Worm (Caenorhabditis elegans) whole organism, early embryonic: ENCODE data around the gene clec-233.

ENCODE experiments used
- B0310.2 ChIP-seq: sonication (generic microtip); optimal IDR thresholded peaks from 2 replicates; lab custom pipeline; 2016; ENCODE audit warnings: mild to moderate bottlenecking, missing genetic modification characterization, missing compliant biosample characterization
- F13C5.2 ChIP-seq: sonication (generic microtip); optimal IDR thresholded peaks from 2 replicates; lab custom pipeline; 2017; ENCODE audit warnings: mild to moderate bottlenecking, missing genetic modification characterization, inconsistent platforms, missing compliant biosample characterization
- aly-1 ChIP-seq: sonication (generic microtip); optimal IDR thresholded peaks from 2 replicates; lab custom pipeline; 2016; ENCODE audit warnings: missing genetic modification characterization, missing compliant biosample characterization
- ama-1 ChIP-seq: fragments of 150-350 bp; optimal IDR thresholded peaks from 2 replicates; lab custom pipeline; 2014
- ceh-13 ChIP-seq: fragments of 200-800 bp; sonication (Bioruptor generic); optimal IDR thresholded peaks from 2 replicates; lab custom pipeline; 2018; ENCODE audit warnings: mild to moderate bottlenecking, missing genetic modification characterization, missing compliant biosample characterization
- ceh-36 ChIP-seq: sonication (generic microtip); optimal IDR thresholded peaks from 2 replicates; lab custom pipeline; 2016; ENCODE audit warnings: missing genetic modification characterization, inconsistent platforms, missing compliant biosample characterization
- ets-7 ChIP-seq: sonication (generic microtip); optimal IDR thresholded peaks from 2 replicates; lab custom pipeline; 2016; ENCODE audit warnings: missing genotype, missing genetic modification characterization, missing compliant biosample characterization
- flt-1 ChIP-seq: fragments of 200-800 bp; sonication (Bioruptor generic); IDR thresholded peaks from 2 replicates; pipeline ENCODE4 v1.3.6; 2022; ENCODE audit warnings: missing genetic modification characterization, missing compliant biosample characterization
- hmbx-1 ChIP-seq: sonication (generic microtip); optimal IDR thresholded peaks from 2 replicates; lab custom pipeline; 2016; ENCODE audit warnings: mild to moderate bottlenecking, missing genetic modification characterization, missing compliant biosample characterization
- hmg-4 ChIP-seq: fragments of 200-800 bp; sonication (Bioruptor generic); optimal IDR thresholded peaks from 2 replicates; lab custom pipeline; 2018; ENCODE audit warnings: mild to moderate bottlenecking, missing genetic modification characterization, missing compliant biosample characterization
- hnd-1 ChIP-seq: sonication (generic microtip); optimal IDR thresholded peaks from 2 replicates; lab custom pipeline; 2016; ENCODE audit warnings: missing genetic modification characterization, missing compliant biosample characterization
- pes-1 ChIP-seq: fragments of 200-800 bp; sonication (Bioruptor generic); IDR thresholded peaks from 2 replicates; pipeline ENCODE4 v1.3.6; 2022; ENCODE audit warnings: missing genetic modification reagents, missing genetic modification characterization, missing compliant biosample characterization
- scrt-1 ChIP-seq: fragments of 200-800 bp; sonication (Bioruptor generic); IDR thresholded peaks from 2 replicates; pipeline ENCODE4 v1.3.6; 2022; ENCODE audit warnings: missing genetic modification characterization, missing compliant biosample characterization
- sea-1 ChIP-seq: fragments of 200-800 bp; sonication (Bioruptor generic); conservative IDR thresholded peaks from 2 replicates; pipeline ENCODE4 v1.3.6; 2022; ENCODE audit warnings: missing genetic modification characterization, missing compliant biosample characterization
- tbx-11 ChIP-seq: fragments of 200-800 bp; sonication (Bioruptor generic); IDR thresholded peaks from 2 replicates; pipeline ENCODE4 v1.3.6; 2022; ENCODE audit warnings: missing genetic modification characterization, missing compliant biosample characterization
- tbx-37 ChIP-seq: fragments of 200-800 bp; sonication (Bioruptor generic); conservative IDR thresholded peaks from 2 replicates; pipeline ENCODE4 v1.3.6; 2022; ENCODE audit warnings: missing genetic modification reagents, missing genetic modification characterization, missing compliant biosample characterization
- tra-4 ChIP-seq: sonication (generic microtip); optimal IDR thresholded peaks from 2 replicates; lab custom pipeline; 2017; ENCODE audit warnings: missing genetic modification characterization, missing compliant biosample characterization

The clec-233 gene

ce11 chrV:16233624-16234023 is at the start of gene clec-233:
Gene clec-233, plus strand, starts transcription at chrV:16233924.
- TF ChIP-seq aly-1 (tag; lab: Kevin White, UChicago) (no peak), ama-1 (lab: Kevin White, UChicago) (no peak), hmg-4 (GFP tag; lab: Kevin White, UChicago) (no peak)

- TF ChIP-seq ets-7 (no peak), hmbx-1 (tag; lab: Kevin White, UChicago) (no peak), sea-1 (GFP tag; lab: Robert Waterston, UW) (no peak), F13C5.2 (tag; lab: Kevin White, UChicago) (no peak), tbx-11 (GFP tag; lab: Robert Waterston, UW) (no peak), ama-1 (lab: Kevin White, UChicago) (no peak), tbx-37 (no peak), hnd-1 (tag; lab: Kevin White, UChicago) (no peak), ceh-36 (tag; lab: Kevin White, UChicago) (no peak), tra-4 (no peak), flt-1 (GFP tag; lab: Robert Waterston, UW) (no peak), aly-1 (tag; lab: Kevin White, UChicago) (no peak), B0310.2 (tag; lab: Kevin White, UChicago) (no peak), ceh-13 (no peak), hmg-4 (GFP tag; lab: Kevin White, UChicago) (no peak)
Observed at ce11 chrV:16190485-16190884, 43.2 kb upstream of the clec-233 start, which contains the start of gene srh-281. Gene srh-281, plus strand, starts transcription at chrV:16190785.

ce11 chrV:16192114-16192513 is 41.6 kb upstream of the clec-233 start, which contains the start of gene srh-279:
Gene srh-279, plus strand, starts transcription at chrV:16192414.
- TF ChIP-seq tbx-11 (GFP tag; lab: Robert Waterston, UW): no peak
- TF ChIP-seq ceh-36 (tag; lab: Kevin White, UChicago): no peak
- no peak for TF ChIP-seq hmbx-1 (tag; lab: Kevin White, UChicago)
- no peak for TF ChIP-seq hmg-4 (GFP tag; lab: Kevin White, UChicago)

- TF ChIP-seq aly-1 (tag; lab: Kevin White, UChicago): no peak
- no peak for TF ChIP-seq ceh-13
- TF ChIP-seq ets-7: no peak
- no peak for TF ChIP-seq hmbx-1 (tag; lab: Kevin White, UChicago)
- TF ChIP-seq scrt-1: no peak
- no peak for TF ChIP-seq pes-1 (GFP tag; lab: Robert Waterston, UW)
- no peak for TF ChIP-seq flt-1 (GFP tag; lab: Robert Waterston, UW)
- TF ChIP-seq F13C5.2 (tag; lab: Kevin White, UChicago): no peak
- TF ChIP-seq tbx-11 (GFP tag; lab: Robert Waterston, UW): no peak
- TF ChIP-seq ceh-36 (tag; lab: Kevin White, UChicago): no peak
- no peak for TF ChIP-seq tbx-37
- no peak for TF ChIP-seq hmg-4 (GFP tag; lab: Kevin White, UChicago)
- no peak for TF ChIP-seq sea-1 (GFP tag; lab: Robert Waterston, UW)
- no peak for TF ChIP-seq hnd-1 (tag; lab: Kevin White, UChicago)
- no peak for TF ChIP-seq tra-4
- TF ChIP-seq B0310.2 (tag; lab: Kevin White, UChicago): no peak
Observed at ce11 chrV:16194639-16195038, 39.1 kb upstream of the clec-233 start, which contains the start of gene rabr-4. Gene rabr-4, plus strand, starts transcription at chrV:16194939.

- TF ChIP-seq B0310.2 (tag; lab: Kevin White, UChicago) (no peak), F13C5.2 (tag; lab: Kevin White, UChicago) (no peak), ceh-36 (tag; lab: Kevin White, UChicago) (no peak), tbx-37 (no peak), hnd-1 (tag; lab: Kevin White, UChicago) (no peak), ceh-13 (no peak), flt-1 (GFP tag; lab: Robert Waterston, UW) (no peak), hmg-4 (GFP tag; lab: Kevin White, UChicago) (no peak), tbx-11 (GFP tag; lab: Robert Waterston, UW) (no peak), aly-1 (tag; lab: Kevin White, UChicago) (no peak), hmbx-1 (tag; lab: Kevin White, UChicago) (no peak), pes-1 (GFP tag; lab: Robert Waterston, UW) (no peak), scrt-1 (no peak), tra-4 (no peak), sea-1 (GFP tag; lab: Robert Waterston, UW) (no peak), ets-7 (no peak), ama-1 (lab: Kevin White, UChicago) (no peak)
Observed at ce11 chrV:16195379-16195778, 38.3 kb upstream of the clec-233 start, which contains the start of gene rabr-3. Gene rabr-3, plus strand, starts transcription at chrV:16195679.

ce11 chrV:16198016-16198415 is 35.7 kb upstream of the clec-233 start, which contains the start of gene F11A5.5:
Gene F11A5.5, plus strand, starts transcription at chrV:16198316.
- TF ChIP-seq tbx-37: no peak
- no peak for TF ChIP-seq aly-1 (tag; lab: Kevin White, UChicago)
- TF ChIP-seq scrt-1: no peak
- TF ChIP-seq ceh-36 (tag; lab: Kevin White, UChicago): no peak
- TF ChIP-seq ets-7: no peak
- no peak for TF ChIP-seq hmg-4 (GFP tag; lab: Kevin White, UChicago)
- TF ChIP-seq pes-1 (GFP tag; lab: Robert Waterston, UW): no peak

- TF ChIP-seq flt-1 (GFP tag; lab: Robert Waterston, UW) (no peak), sea-1 (GFP tag; lab: Robert Waterston, UW) (no peak), scrt-1 (no peak)
Observed at ce11 chrV:16201730-16202129, 32.0 kb upstream of the clec-233 start, which contains the start of gene F11A5.17. Gene F11A5.17, plus strand, starts transcription at chrV:16202030.

ce11 chrV:16202618-16203017 is 31.1 kb upstream of the clec-233 start, which contains the start of gene F11A5.18:
Gene F11A5.18, plus strand, starts transcription at chrV:16202918.
- TF ChIP-seq ets-7 (no peak), tra-4 (no peak), B0310.2 (tag; lab: Kevin White, UChicago) (no peak), flt-1 (GFP tag; lab: Robert Waterston, UW) (no peak), hmbx-1 (tag; lab: Kevin White, UChicago) (no peak), aly-1 (tag; lab: Kevin White, UChicago) (no peak)
